Worm (Caenorhabditis elegans): Measurements from ENCODE around the gene C54D2.6.

Gene C54D2.6

ce11 chrX:7847413-7847812 lies at the start of gene C54D2.6:
C54D2.6 (minus strand) TSS chrX:7847513.
- TF ChIP-seq zag-1 (tag; optimal IDR thresholded peaks at IDR 0.05) (no peak), efl-1 (optimal IDR thresholded peaks at IDR 0.05) (no peak), efl-1 (GFP tag; optimal IDR thresholded peaks at IDR 0.05 in 1 of 2) (no peak), elt-3 (tag; optimal IDR thresholded peaks at IDR 0.05) (no peak), ceh-8 (GFP tag; optimal IDR thresholded peaks at IDR 0.05) (no peak), nhr-11 (tag; optimal IDR thresholded peaks at IDR 0.05) (no peak), sox-4 (tag; optimal IDR thresholded peaks at IDR 0.05) (no peak), nhr-237 (tag; optimal IDR thresholded peaks at IDR 0.05) (no peak), unc-98 (GFP tag; IDR thresholded peaks at IDR 0.05) (no peak)

ce11 chrX:7892296-7892695 lies 45.0 kb upstream of the C54D2.6 start, which contains the start of gene C39D10.5:
C39D10.5 (minus strand) TSS chrX:7892396.
- TF ChIP-seq nhr-11 (tag; optimal IDR thresholded peaks at IDR 0.05) (no peak), F16B12.6 (tag; optimal IDR thresholded peaks at IDR 0.05) (no peak), fkh-10 (GFP tag; optimal IDR thresholded peaks at IDR 0.05) (no peak), ceh-88 (GFP tag; IDR thresholded peaks at IDR 0.05) (no peak), efl-1 (optimal IDR thresholded peaks at IDR 0.05) (no peak), efl-1 (GFP tag; optimal IDR thresholded peaks at IDR 0.05 in 1 of 2) (no peak), ztf-11 (tag; optimal IDR thresholded peaks at IDR 0.05) (no peak), fkh-8 (tag; optimal IDR thresholded peaks at IDR 0.05) (no peak), nhr-19 (GFP tag; conservative IDR thresholded peaks at IDR 0.05) (no peak), C34B4.2 (tag; optimal IDR thresholded peaks at IDR 0.05) (no peak), unc-62 (GFP tag; optimal IDR thresholded peaks at IDR 0.05) (no peak), mef-2 (tag; optimal IDR thresholded peaks at IDR 0.05) (no peak), ceh-82 (tag; optimal IDR thresholded peaks at IDR 0.05) (no peak), egl-13 (tag; optimal IDR thresholded peaks at IDR 0.05) (no peak), jun-1 (tag; optimal IDR thresholded peaks at IDR 0.05) (no peak), fos-1 (tag; optimal IDR thresholded peaks at IDR 0.05) (no peak), snpc-4 (tag; optimal IDR thresholded peaks at IDR 0.05) (no peak), lin-39 (tag; optimal IDR thresholded peaks at IDR 0.05) (no peak), swsn-7 (tag; optimal IDR thresholded peaks at IDR 0.05) (no peak)

- no peak for TF ChIP-seq ama-1 (optimal IDR thresholded peaks at IDR 0.05)
- no peak for TF ChIP-seq sptf-1 (tag; optimal IDR thresholded peaks at IDR 0.05)
- no peak for TF ChIP-seq unc-30 (tag; optimal IDR thresholded peaks at IDR 0.05)
These were observed 41.6 kb upstream of the C54D2.6 start, which contains the start of gene C39D10.2 for ce11 chrX:7888915-7889314. C39D10.2 (plus strand) TSS chrX:7889215.

- TF ChIP-seq nhr-12 (tag; optimal IDR thresholded peaks at IDR 0.05) (no peak), lsy-2 (tag; optimal IDR thresholded peaks at IDR 0.05) (no peak), jun-1 (tag; optimal IDR thresholded peaks at IDR 0.05) (no peak), fkh-8 (tag; optimal IDR thresholded peaks at IDR 0.05) (peak; percentile 35), hlh-4 (tag; optimal IDR thresholded peaks at IDR 0.05) (peak; percentile 99), mef-2 (tag; optimal IDR thresholded peaks at IDR 0.05) (no peak), nhr-71 (tag; optimal IDR thresholded peaks at IDR 0.05) (peak; percentile 46), nhr-47 (tag; optimal IDR thresholded peaks at IDR 0.05) (peak; percentile 42), pag-3 (tag; optimal IDR thresholded peaks at IDR 0.05; ENCODE audit: borderline replicate concordance, insufficient read depth) (no peak)
These were observed 38.9 kb upstream of the C54D2.6 start for ce11 chrX:7886200-7886599.

- TF ChIP-seq lin-14 (GFP tag; optimal IDR thresholded peaks at IDR 0.05) = peak; percentile 24
- no peak for TF ChIP-seq mef-2 (tag; optimal IDR thresholded peaks at IDR 0.05)
These were observed 36.7 kb upstream of the C54D2.6 start, which contains the start of gene pcyt-2.2 for ce11 chrX:7883994-7884393. pcyt-2.2 (plus strand) TSS chrX:7884294.
